Worm (Caenorhabditis elegans) whole organism, mixed stage, embryonic: Measurements from ENCODE around the gene W08E12.6.
A peak's percentile ranks its signal among the peaks of the same experiment; 100 is the strongest.

Experiments used
- M03D4.4 ChIP-seq: sonication (generic microtip); optimal IDR thresholded peaks from 2 replicates; lab custom pipeline; 2017; ENCODE audit warnings: mild to moderate bottlenecking, missing genetic modification characterization, missing compliant biosample characterization
- bed-3 ChIP-seq: fragments of 200-800 bp; sonication (Bioruptor generic); optimal IDR thresholded peaks from 3 replicates; lab custom pipeline; 2018; ENCODE audit warnings: mild to moderate bottlenecking, missing genetic modification characterization, moderate library complexity, missing compliant biosample characterization
- ceh-39 ChIP-seq: fragments of 150-350 bp; optimal IDR thresholded peaks from 2 replicates; lab custom pipeline; 2014; ENCODE audit warnings: missing biosample characterization, missing genetic modification characterization
- ces-1 ChIP-seq: fragments of 150-350 bp; optimal IDR thresholded peaks from 2 replicates; lab custom pipeline; 2014; ENCODE audit warnings: missing biosample characterization, missing genetic modification reagents, missing genetic modification characterization
- cnd-1 ChIP-seq: fragments of 200-800 bp; sonication (Bioruptor generic); optimal IDR thresholded peaks from 2 replicates; lab custom pipeline; 2018; ENCODE audit warnings: mild to moderate bottlenecking, missing genetic modification characterization, missing compliant biosample characterization
- drap-1 ChIP-seq: fragments of 200-800 bp; sonication (Bioruptor generic); optimal IDR thresholded peaks from 3 replicates; lab custom pipeline; 2018; ENCODE audit warnings: mild to moderate bottlenecking, missing genetic modification characterization, missing compliant biosample characterization
- elt-1 ChIP-seq: sonication (generic microtip); optimal IDR thresholded peaks from 2 replicates; lab custom pipeline; 2017; ENCODE audit warnings: missing genetic modification characterization, mild to moderate bottlenecking, missing compliant biosample characterization, antibody characterized with exemption, moderate library complexity, borderline replicate concordance; ENCODE audit not compliant: insufficient read depth
- elt-3 ChIP-seq: fragments of 150-350 bp; optimal IDR thresholded peaks from 2 replicates; lab custom pipeline; 2014; ENCODE audit warnings: missing biosample characterization, missing genetic modification characterization
- flh-1 ChIP-seq: fragments of 200-800 bp; sonication (Bioruptor generic); optimal IDR thresholded peaks from 2 replicates; lab custom pipeline; 2018; ENCODE audit warnings: mild to moderate bottlenecking, missing genetic modification characterization, moderate library complexity, missing compliant biosample characterization
- ham-2 ChIP-seq: fragments of 200-800 bp; sonication (Bioruptor generic); optimal IDR thresholded peaks from 2 replicates; lab custom pipeline; 2018; ENCODE audit warnings: mild to moderate bottlenecking, missing genetic modification characterization, missing compliant biosample characterization
- hlh-1 ChIP-seq: fragments of 150-350 bp; optimal IDR thresholded peaks from 2 replicates; lab custom pipeline; 2014; ENCODE audit warnings: missing biosample characterization, missing genetic modification reagents, missing genetic modification characterization
- lin-13 ChIP-seq: fragments of 150-350 bp; optimal IDR thresholded peaks from 2 replicates; lab custom pipeline; 2014; ENCODE audit warnings: missing biosample characterization, missing genetic modification characterization
- lin-32 ChIP-seq: fragments of 200-800 bp; sonication (Bioruptor generic); optimal IDR thresholded peaks from 2 replicates; lab custom pipeline; 2018; ENCODE audit warnings: mild to moderate bottlenecking, missing genetic modification characterization, missing compliant biosample characterization
- lsy-2 ChIP-seq: fragments of 150-350 bp; optimal IDR thresholded peaks from 2 replicates; lab custom pipeline; 2014; ENCODE audit warnings: missing biosample characterization, missing genetic modification characterization
- mep-1 ChIP-seq: fragments of 150-350 bp; optimal IDR thresholded peaks from 2 replicates; lab custom pipeline; 2017; ENCODE audit warnings: missing biosample characterization, missing genetic modification reagents, missing genetic modification characterization, inconsistent platforms
- mls-2 ChIP-seq: sonication (generic microtip); optimal IDR thresholded peaks from 2 replicates; lab custom pipeline; 2016; ENCODE audit warnings: mild to moderate bottlenecking, missing genetic modification characterization, moderate library complexity, missing compliant biosample characterization
- nhr-12 ChIP-seq: fragments of 150-350 bp; optimal IDR thresholded peaks from 2 replicates; lab custom pipeline; 2014; ENCODE audit warnings: missing biosample characterization, missing genetic modification characterization
- nhr-2 ChIP-seq: fragments of 150-350 bp; optimal IDR thresholded peaks from 2 replicates; lab custom pipeline; 2014; ENCODE audit warnings: missing biosample characterization, missing genetic modification characterization
- nhr-237 ChIP-seq: fragments of 150-350 bp; optimal IDR thresholded peaks from 2 replicates; lab custom pipeline; 2014; ENCODE audit warnings: missing biosample characterization, missing genetic modification characterization
- nhr-28 ChIP-seq: fragments of 150-350 bp; optimal IDR thresholded peaks from 2 replicates; lab custom pipeline; 2014; ENCODE audit warnings: missing biosample characterization, missing genetic modification characterization
- pha-4 ChIP-seq: fragments of 150-350 bp; optimal IDR thresholded peaks from 2 replicates; lab custom pipeline; 2018; ENCODE audit warnings: missing biosample characterization, missing genetic modification reagents, missing genetic modification characterization
- sem-2 ChIP-seq: fragments of 200-800 bp; sonication (Bioruptor generic); optimal IDR thresholded peaks from 2 replicates; lab custom pipeline; 2018; ENCODE audit warnings: mild to moderate bottlenecking, missing genetic modification characterization, missing compliant biosample characterization
- sptf-1 ChIP-seq: sonication (generic microtip); optimal IDR thresholded peaks from 2 replicates; lab custom pipeline; 2017; ENCODE audit warnings: mild to moderate bottlenecking, missing genetic modification characterization, moderate library complexity, missing compliant biosample characterization
- tbx-8 ChIP-seq: fragments of 200-800 bp; sonication (Bioruptor generic); optimal IDR thresholded peaks from 2 replicates; lab custom pipeline; 2018; ENCODE audit warnings: mild to moderate bottlenecking, missing genetic modification characterization, moderate library complexity, missing compliant biosample characterization
- unc-120 ChIP-seq: sonication (generic microtip); optimal IDR thresholded peaks from 2 replicates; lab custom pipeline; 2017; ENCODE audit warnings: missing genetic modification characterization, missing compliant biosample characterization; ENCODE audit not compliant: poor library complexity, severe bottlenecking
- unc-39 ChIP-seq: fragments of 150-350 bp; optimal IDR thresholded peaks from 2 replicates; lab custom pipeline; 2014; ENCODE audit warnings: missing biosample characterization, missing genetic modification characterization
- unc-62 ChIP-seq: fragments of 150-350 bp; optimal IDR thresholded peaks from 2 replicates; lab custom pipeline; 2014; ENCODE audit warnings: missing biosample characterization, missing genetic modification reagents, missing genetic modification characterization
- zip-8 ChIP-seq: fragments of 150-350 bp; optimal IDR thresholded peaks from 2 replicates; lab custom pipeline; 2014; ENCODE audit warnings: missing biosample characterization, missing genetic modification characterization
- ztf-11 ChIP-seq: fragments of 150-350 bp; optimal IDR thresholded peaks from 2 replicates; lab custom pipeline; 2014; ENCODE audit warnings: missing biosample characterization, missing genetic modification characterization

W08E12.6 gene

ce11 chrIV:3266841-3267240, 31.6 kb upstream of the W08E12.6 start:
- TF ChIP-seq elt-3 (tag; lab: Kevin White, UChicago) (no peak), sptf-1 (tag; lab: Kevin White, UChicago) (no peak), M03D4.4 (no peak), unc-120 (tag; lab: Kevin White, UChicago) (no peak), zip-8 (no peak), sem-2 (GFP tag; lab: Kevin White, UChicago) (no peak), ces-1 (GFP tag; lab: Kevin White, UChicago) (no peak), nhr-237 (tag; lab: Kevin White, UChicago) (no peak)

- TF ChIP-seq nhr-237 (tag; lab: Kevin White, UChicago) (no peak), ham-2 (GFP tag; lab: Kevin White, UChicago) (no peak), ceh-39 (tag; lab: Kevin White, UChicago) (no peak), nhr-28 (no peak)
These were observed 30.8 kb upstream of the W08E12.6 start, which contains the start of gene clec-173 for ce11 chrIV:3267581-3267980. TSS of gene clec-173 (minus strand) at chrIV:3267681.

ce11 chrIV:3271342-3271741, 27.1 kb upstream of the W08E12.6 start:
- TF ChIP-seq elt-1 (tag; lab: Kevin White, UChicago) (no peak), zip-8 (peak; percentile 62), ztf-11 (tag; lab: Kevin White, UChicago) (no peak), lin-32 (GFP tag; lab: Kevin White, UChicago) (no peak), nhr-2 (tag; lab: Kevin White, UChicago) (peak; percentile 51), mls-2 (tag; lab: Kevin White, UChicago) (no peak), ces-1 (GFP tag; lab: Kevin White, UChicago) (no peak), unc-62 (no peak)
- TF ChIP-seq, all 35 proteins: peak for 2

ce11 chrIV:3273295-3273694, 25.1 kb upstream of the W08E12.6 start, which contains the start of gene T26C12.3:
TSS of gene T26C12.3 (minus strand) at chrIV:3273395.
- TF ChIP-seq bed-3 (GFP tag; lab: Kevin White, UChicago) (no peak), unc-120 (tag; lab: Kevin White, UChicago) (no peak), tbx-8 (GFP tag; lab: Kevin White, UChicago) (no peak), mep-1 (tag; lab: Kevin White, UChicago) (no peak), ztf-11 (tag; lab: Kevin White, UChicago) (no peak), M03D4.4 (no peak), unc-39 (no peak), elt-3 (tag; lab: Kevin White, UChicago) (no peak), flh-1 (no peak), lin-32 (GFP tag; lab: Kevin White, UChicago) (no peak), sptf-1 (tag; lab: Kevin White, UChicago) (no peak), hlh-1 (no peak), lin-13 (tag; lab: Kevin White, UChicago) (no peak), zip-8 (no peak), nhr-237 (tag; lab: Kevin White, UChicago) (no peak), ceh-39 (tag; lab: Kevin White, UChicago) (no peak), nhr-12 (tag; lab: Kevin White, UChicago) (no peak)

ce11 chrIV:3278822-3279221, 19.6 kb upstream of the W08E12.6 start:
- TF ChIP-seq mls-2 (tag; lab: Kevin White, UChicago): no peak
- TF ChIP-seq nhr-2 (tag; lab: Kevin White, UChicago): peak; percentile 74
- TF ChIP-seq lsy-2 (tag; lab: Kevin White, UChicago): no peak
- peak; percentile 87 for TF ChIP-seq unc-62
- no peak for TF ChIP-seq tbx-8 (GFP tag; lab: Kevin White, UChicago)
- TF ChIP-seq flh-1: no peak
- TF ChIP-seq zip-8: peak; percentile 86
- no peak for TF ChIP-seq nhr-237 (tag; lab: Kevin White, UChicago)
- TF ChIP-seq ham-2 (GFP tag; lab: Kevin White, UChicago): no peak

- no peak for TF ChIP-seq drap-1 (GFP tag; lab: Kevin White, UChicago)
- no peak for TF ChIP-seq ces-1 (GFP tag; lab: Kevin White, UChicago)
- TF ChIP-seq nhr-28: no peak
- no peak for TF ChIP-seq pha-4
- TF ChIP-seq ztf-11 (tag; lab: Kevin White, UChicago): no peak
- TF ChIP-seq lsy-2 (tag; lab: Kevin White, UChicago): no peak
- no peak for TF ChIP-seq nhr-12 (tag; lab: Kevin White, UChicago)
- TF ChIP-seq zip-8: no peak
- no peak for TF ChIP-seq lin-32 (GFP tag; lab: Kevin White, UChicago)
- TF ChIP-seq unc-39: no peak
- no peak for TF ChIP-seq unc-62
- no peak for TF ChIP-seq elt-3 (tag; lab: Kevin White, UChicago)
- TF ChIP-seq cnd-1 (tag; lab: Kevin White, UChicago): no peak
- no peak for TF ChIP-seq mls-2 (tag; lab: Kevin White, UChicago)
- no peak for TF ChIP-seq elt-1 (tag; lab: Kevin White, UChicago)
These were observed 9.2 kb upstream of the W08E12.6 start, which contains the start of gene gcy-23 for ce11 chrIV:3289237-3289636. TSS of gene gcy-23 (minus strand) at chrIV:3289337.
